Worm (Caenorhabditis elegans) whole organism, L4/young adult: ENCODE measurements around the gene set-17.

ENCODE experiments used
- dao-5 ChIP-seq: sonication (generic microtip); optimal IDR thresholded peaks from 2 replicates; lab custom pipeline; 2016; ENCODE audit warnings: missing genotype, missing genetic modification characterization, moderate library complexity, missing compliant biosample characterization
- him-1 ChIP-seq: sonication (generic microtip); optimal IDR thresholded peaks from 2 replicates; lab custom pipeline; 2016; ENCODE audit warnings: missing genotype, missing genetic modification reagents, missing genetic modification characterization, missing compliant biosample characterization

DNA sequence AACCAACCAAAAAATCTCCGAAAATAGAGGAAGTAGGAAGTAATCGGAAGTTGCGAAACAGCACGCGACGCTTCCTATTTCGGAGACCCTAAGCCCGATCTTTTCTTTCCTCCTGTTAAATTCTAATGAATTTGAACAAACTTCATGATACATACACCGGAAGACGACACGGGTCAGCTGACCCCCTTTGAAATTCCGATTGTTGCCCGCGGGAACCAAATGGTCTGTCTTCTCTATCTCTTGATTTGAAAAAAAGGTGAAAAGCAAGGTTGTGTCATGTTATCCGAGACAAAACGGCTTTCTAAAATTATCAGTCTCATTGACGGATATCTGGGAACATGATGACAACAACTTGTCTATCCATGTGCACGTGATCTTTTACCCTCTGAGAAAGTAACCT, 18.8 kb upstream of the set-17 start:
- no peak for TF ChIP-seq dao-5 (tag; lab: Kevin White, UChicago)
- no peak for TF ChIP-seq him-1 (tag; lab: Kevin White, UChicago)
